Worm (Caenorhabditis elegans) whole organism, L1 larva: ENCODE data around the gene tbcb-1.

Source experiments
- C16A3.4 ChIP-seq: fragments of 150-350 bp; optimal IDR thresholded peaks from 2 replicates; lab custom pipeline; 2014; ENCODE audit warnings: missing biosample characterization, missing genetic modification characterization
- aha-1 ChIP-seq: fragments of 150-350 bp; optimal IDR thresholded peaks from 2 replicates; lab custom pipeline; 2014; ENCODE audit warnings: missing biosample characterization, missing genetic modification characterization
- alr-1 ChIP-seq: fragments of 200-800 bp; sonication (Bioruptor generic); optimal IDR thresholded peaks from 2 replicates; lab custom pipeline; 2018; ENCODE audit warnings: borderline replicate concordance, mild to moderate bottlenecking, missing genetic modification characterization, missing compliant biosample characterization
- ama-1 ChIP-seq: fragments of 150-350 bp; optimal IDR thresholded peaks from 2 replicates; lab custom pipeline; 2014
- ceh-82 ChIP-seq, 3 experiments: fragments of 150-350 bp in 1 of 3; sonication (generic microtip) in 2 of 3; optimal IDR thresholded peaks; 2 replicates each; lab custom pipeline; 2014 to 2017; ENCODE audit warnings: missing biosample characterization in 3 of 3, missing genetic modification characterization in 3 of 3
- ceh-88 ChIP-seq: fragments of 200-800 bp; sonication (Bioruptor generic); IDR thresholded peaks from 2 replicates; pipeline ENCODE4 v1.3.6; 2022; ENCODE audit warnings: missing genetic modification characterization, missing compliant biosample characterization
- ceh-90 ChIP-seq: sonication (generic microtip); optimal IDR thresholded peaks from 2 replicates; lab custom pipeline; 2016; ENCODE audit warnings: missing genetic modification characterization, missing compliant biosample characterization
- ces-1 ChIP-seq: fragments of 150-350 bp; optimal IDR thresholded peaks from 2 replicates; lab custom pipeline; 2014; ENCODE audit warnings: missing biosample characterization, missing genetic modification reagents, missing genetic modification characterization
- dpl-1 ChIP-seq, 3 experiments: fragments of 150-350 bp in 2 of 3; sonication (generic microtip) in 1 of 3; optimal IDR thresholded peaks; 2 replicates each; lab custom pipeline; 2014 to 2017; ENCODE audit warnings: missing biosample characterization in 3 of 3, missing genetic modification characterization in 3 of 3, missing genetic modification reagents in 3 of 3
- dsc-1 ChIP-seq: sonication (generic microtip); optimal IDR thresholded peaks from 2 replicates; lab custom pipeline; 2016; ENCODE audit warnings: mild to moderate bottlenecking, missing genetic modification characterization, missing compliant biosample characterization
- efl-1 ChIP-seq, 4 experiments: fragments of 150-350 bp; optimal IDR thresholded peaks in 3 of 4; peaks in 1 of 4; 1 replicate in 1 of 4; 2 replicates in 3 of 4; lab custom pipeline; 2014; ENCODE audit warnings: missing biosample characterization in 2 of 4, missing genetic modification characterization in 2 of 4, missing genetic modification reagents in 2 of 4
- egl-13 ChIP-seq: sonication (generic microtip); optimal IDR thresholded peaks from 2 replicates; lab custom pipeline; 2016; ENCODE audit warnings: missing genotype, missing genetic modification reagents, missing genetic modification characterization, missing compliant biosample characterization
- elt-2 ChIP-seq: sonication (generic microtip); optimal IDR thresholded peaks from 2 replicates; lab custom pipeline; 2016; ENCODE audit warnings: missing genetic modification characterization, mild to moderate bottlenecking, inconsistent platforms, missing compliant biosample characterization, missing genetic modification reagents
- fkh-8 ChIP-seq: sonication (generic microtip); optimal IDR thresholded peaks from 2 replicates; lab custom pipeline; 2016; ENCODE audit warnings: mild to moderate bottlenecking, missing genetic modification characterization, missing compliant biosample characterization
- hlh-4 ChIP-seq: sonication (generic microtip); optimal IDR thresholded peaks from 2 replicates; lab custom pipeline; 2016; ENCODE audit warnings: mild to moderate bottlenecking, missing genetic modification characterization, missing compliant biosample characterization
- hpl-2 ChIP-seq: fragments of 150-350 bp; optimal IDR thresholded peaks from 2 replicates; lab custom pipeline; 2014; ENCODE audit warnings: missing biosample characterization, missing genetic modification reagents, missing genetic modification characterization
- irx-1 ChIP-seq: sonication (generic microtip); optimal IDR thresholded peaks from 2 replicates; lab custom pipeline; 2016; ENCODE audit warnings: missing genetic modification characterization, missing compliant biosample characterization
- jun-1 ChIP-seq: fragments of 150-350 bp; optimal IDR thresholded peaks from 2 replicates; lab custom pipeline; 2014; ENCODE audit warnings: missing biosample characterization, missing genetic modification reagents, missing genetic modification characterization
- lin-14 ChIP-seq: fragments of 200-800 bp; sonication (Bioruptor generic); optimal IDR thresholded peaks from 2 replicates; lab custom pipeline; 2018; ENCODE audit warnings: mild to moderate bottlenecking, missing genetic modification characterization, moderate library complexity, missing compliant biosample characterization
- lin-35 ChIP-seq, 2 experiments: fragments of 150-350 bp; optimal IDR thresholded peaks; 2 replicates each; lab custom pipeline; 2014; ENCODE audit warnings: missing biosample characterization in 2 of 2, missing genetic modification characterization in 2 of 2, missing genetic modification reagents in 2 of 2
- lin-39 ChIP-seq: fragments of 150-350 bp; optimal IDR thresholded peaks from 2 replicates; lab custom pipeline; 2014; ENCODE audit warnings: missing biosample characterization, missing genetic modification reagents, missing genetic modification characterization
- lsy-2 ChIP-seq, 2 experiments: fragments of 150-350 bp; optimal IDR thresholded peaks; 2 replicates each; lab custom pipeline; 2014; ENCODE audit warnings: missing biosample characterization in 2 of 2, missing genetic modification characterization in 2 of 2
- mdl-1 ChIP-seq, 2 experiments: fragments of 150-350 bp; optimal IDR thresholded peaks; 2 replicates each; lab custom pipeline; 2014 to 2017; ENCODE audit warnings: missing biosample characterization in 2 of 2, missing genetic modification characterization in 2 of 2, inconsistent platforms in 1 of 2
- nhr-12 ChIP-seq: sonication (generic microtip); optimal IDR thresholded peaks from 2 replicates; lab custom pipeline; 2017; ENCODE audit warnings: missing biosample characterization, missing genetic modification characterization
- nhr-19 ChIP-seq: fragments of 200-800 bp; sonication (Bioruptor generic); conservative IDR thresholded peaks from 2 replicates; pipeline ENCODE4 v1.3.6; 2022; ENCODE audit warnings: missing genetic modification characterization, missing compliant biosample characterization
- nhr-28 ChIP-seq: fragments of 150-350 bp; optimal IDR thresholded peaks from 2 replicates; lab custom pipeline; 2014; ENCODE audit warnings: missing biosample characterization, missing genetic modification characterization
- nhr-76 ChIP-seq: sonication (generic microtip); optimal IDR thresholded peaks from 2 replicates; lab custom pipeline; 2017; ENCODE audit warnings: missing biosample characterization, missing genetic modification characterization
- nhr-77 ChIP-seq: fragments of 150-350 bp; optimal IDR thresholded peaks from 2 replicates; lab custom pipeline; 2014; ENCODE audit warnings: missing biosample characterization, missing genetic modification characterization
- pqm-1 ChIP-seq: sonication (generic microtip); optimal IDR thresholded peaks from 3 replicates; lab custom pipeline; 2017; ENCODE audit warnings: missing biosample characterization, missing genetic modification characterization
- skn-1 ChIP-seq: fragments of 150-350 bp; optimal IDR thresholded peaks from 2 replicates; lab custom pipeline; 2014; ENCODE audit warnings: missing biosample characterization, missing genetic modification characterization
- snpc-4 ChIP-seq: fragments of 150-350 bp; optimal IDR thresholded peaks from 2 replicates; lab custom pipeline; 2014; ENCODE audit warnings: missing biosample characterization, missing genetic modification characterization
- sox-4 ChIP-seq: sonication (generic microtip); optimal IDR thresholded peaks from 2 replicates; lab custom pipeline; 2016; ENCODE audit warnings: missing genetic modification characterization, missing compliant biosample characterization
- sptf-1 ChIP-seq: fragments of 150-350 bp; optimal IDR thresholded peaks from 2 replicates; lab custom pipeline; 2014; ENCODE audit warnings: missing biosample characterization, missing genetic modification characterization
- tlp-1 ChIP-seq: fragments of 150-350 bp; optimal IDR thresholded peaks from 2 replicates; lab custom pipeline; 2014; ENCODE audit warnings: missing biosample characterization, missing genetic modification characterization
- unc-30 ChIP-seq: sonication (generic microtip); optimal IDR thresholded peaks from 2 replicates; lab custom pipeline; 2017; ENCODE audit warnings: missing biosample characterization, missing genetic modification characterization
- unc-98 ChIP-seq: fragments of 200-800 bp; sonication (Bioruptor generic); IDR thresholded peaks from 2 replicates; pipeline ENCODE4 v1.3.6; 2022; ENCODE audit warnings: missing genetic modification characterization, missing compliant biosample characterization
- xbp-1 ChIP-seq: sonication (generic microtip); optimal IDR thresholded peaks from 2 replicates; lab custom pipeline; 2016; ENCODE audit warnings: missing genetic modification characterization, missing compliant biosample characterization
- zag-1 ChIP-seq: fragments of 150-350 bp; optimal IDR thresholded peaks from 2 replicates; lab custom pipeline; 2014; ENCODE audit warnings: missing biosample characterization, missing genetic modification characterization
- zip-4 ChIP-seq: fragments of 200-800 bp; sonication (Bioruptor generic); optimal IDR thresholded peaks from 2 replicates; lab custom pipeline; 2018; ENCODE audit warnings: mild to moderate bottlenecking, missing genetic modification characterization, moderate library complexity, missing compliant biosample characterization
- ztf-4 ChIP-seq: fragments of 150-350 bp; optimal IDR thresholded peaks from 2 replicates; lab custom pipeline; 2014; ENCODE audit warnings: missing biosample characterization, missing genetic modification characterization

Gene tbcb-1

ce11 chrV:13568533-13568932 is 23.4 kb upstream of the tbcb-1 start, which contains the start of the genes nuaf-1 and bir-2 (continued):
- no peak for TF ChIP-seq zag-1
- no peak for TF ChIP-seq elt-2 (tag; lab: Kevin White, UChicago)
- peak; percentile 57 for TF ChIP-seq xbp-1 (tag; lab: Kevin White, UChicago)
- no peak for TF ChIP-seq nhr-28 (tag; lab: Kevin White, UChicago)
- peak; percentile 70 to 74 for TF ChIP-seq lsy-2 (tag; optimal IDR thresholded peaks at IDR 0.05; lab: Kevin White, UChicago)
- peak; percentile 60 for TF ChIP-seq dsc-1
- peak; percentile 41 for TF ChIP-seq fkh-8 (tag; lab: Kevin White, UChicago)
- TF ChIP-seq ceh-88: no peak
- TF ChIP-seq ceh-90: peak; percentile 39
- no peak for TF ChIP-seq mdl-1 (tag; optimal IDR thresholded peaks at IDR 0.05; lab: Kevin White, UChicago)
- no peak for TF ChIP-seq pqm-1

ce11 chrV:13571714-13572258 is 20.1 kb upstream of the tbcb-1 start, which contains the start of gene C50B8.4:
Gene C50B8.4, plus strand, starts transcription at chrV:13572012.
- TF ChIP-seq tlp-1 (tag; lab: Kevin White, UChicago) (no peak), nhr-77 (tag; lab: Kevin White, UChicago) (no peak), sptf-1 (tag; lab: Kevin White, UChicago) (no peak), mdl-1 (tag; optimal IDR thresholded peaks at IDR 0.05; lab: Kevin White, UChicago) (no peak), lin-35 (GFP tag; optimal IDR thresholded peaks at IDR 0.05; lab: Kevin White, UChicago) (peak in 1 of 2 experiments; percentile 32), elt-2 (tag; lab: Kevin White, UChicago) (peak; percentile 45)

- TF ChIP-seq nhr-76: no peak
- TF ChIP-seq sox-4 (tag; lab: Kevin White, UChicago): no peak
- no peak for TF ChIP-seq alr-1 (tag; lab: Kevin White, UChicago)
- no peak for TF ChIP-seq hlh-4 (tag; lab: Kevin White, UChicago)
- TF ChIP-seq ces-1 (GFP tag; lab: Kevin White, UChicago): no peak
Observed at ce11 chrV:13575866-13576265, 16.1 kb upstream of the tbcb-1 start.

- no peak for TF ChIP-seq dpl-1 (GFP tag; optimal IDR thresholded peaks at IDR 0.05; lab: Kevin White, UChicago)
- no peak for TF ChIP-seq egl-13 (tag; lab: Kevin White, UChicago)
- TF ChIP-seq jun-1: peak; percentile 3
- TF ChIP-seq pqm-1: peak; percentile 66
- TF ChIP-seq lin-35 (GFP tag; optimal IDR thresholded peaks at IDR 0.05; lab: Kevin White, UChicago): peak in 1 of 2 experiments; percentile 43
- TF ChIP-seq elt-2 (tag; lab: Kevin White, UChicago): peak; percentile 62
- TF ChIP-seq zag-1: no peak
- TF ChIP-seq ceh-82 (tag; optimal IDR thresholded peaks at IDR 0.05; lab: Kevin White, UChicago): no peak
- TF ChIP-seq lin-39 (tag; lab: Kevin White, UChicago): no peak
- no peak for TF ChIP-seq unc-98 (GFP tag; lab: Robert Waterston, UW)
- no peak for TF ChIP-seq unc-30 (tag; lab: Kevin White, UChicago)
Observed at ce11 chrV:13576828-13577227, 15.1 kb upstream of the tbcb-1 start.

- TF ChIP-seq lin-39 (tag; lab: Kevin White, UChicago) (no peak), sox-4 (tag; lab: Kevin White, UChicago) (no peak), hpl-2 (GFP tag; lab: Kevin White, UChicago) (no peak), snpc-4 (tag; lab: Kevin White, UChicago) (no peak), irx-1 (tag; lab: Kevin White, UChicago) (no peak), C16A3.4 (no peak), ama-1 (no peak), skn-1 (tag; lab: Kevin White, UChicago) (no peak), nhr-19 (GFP tag; lab: Robert Waterston, UW) (no peak), aha-1 (tag; lab: Kevin White, UChicago) (no peak), lin-14 (no peak), ztf-4 (tag; lab: Kevin White, UChicago) (no peak), nhr-12 (tag; lab: Kevin White, UChicago) (no peak), zip-4 (GFP tag; lab: Kevin White, UChicago) (no peak), efl-1 (optimal IDR thresholded peaks at IDR 0.05; lab: Kevin White, UChicago) (no peak), efl-1 (GFP tag; optimal IDR thresholded peaks at IDR 0.05 in 1 of 2; lab: Kevin White, UChicago) (no peak), mdl-1 (tag; optimal IDR thresholded peaks at IDR 0.05; lab: Kevin White, UChicago) (no peak)
Observed at ce11 chrV:13577463-13577862, 14.5 kb upstream of the tbcb-1 start.
